Worm (Caenorhabditis elegans): ENCODE measurements around the gene Y12A6A.1.

- no peak for TF ChIP-seq fkh-10 (GFP tag; optimal IDR thresholded peaks at IDR 0.05)
- no peak for TF ChIP-seq sea-2 (GFP tag; optimal IDR thresholded peaks at IDR 0.05)
- no peak for TF ChIP-seq hmg-11 (tag; optimal IDR thresholded peaks at IDR 0.05)
- no peak for TF ChIP-seq pqm-1 (tag; optimal IDR thresholded peaks at IDR 0.05)
- no peak for TF ChIP-seq nhr-23 (tag; optimal IDR thresholded peaks at IDR 0.05)
- no peak for TF ChIP-seq R02D3.7 (tag; optimal IDR thresholded peaks at IDR 0.05)
- no peak for TF ChIP-seq fos-1 (tag; optimal IDR thresholded peaks at IDR 0.05)
- TF ChIP-seq pha-4 (tag; optimal IDR thresholded peaks at IDR 0.05), result no peak
- no peak for TF ChIP-seq unc-62 (GFP tag; optimal IDR thresholded peaks at IDR 0.05)
- TF ChIP-seq nhr-11 (tag; optimal IDR thresholded peaks at IDR 0.05), result no peak
- no peak for TF ChIP-seq elt-2 (tag; optimal IDR thresholded peaks at IDR 0.05)
Observed at ce11 chrX:13660206-13660605, 38.7 kb upstream of the Y12A6A.1 start, which contains the start of gene C04A11.1.
